Worm (Caenorhabditis elegans) whole organism, L2 larva: Measurements from ENCODE around the gene C10E2.1.
A peak's percentile ranks its signal among the peaks of the same experiment; 100 is the strongest.

Experiments used
- C34F6.9 ChIP-seq: fragments of 150-350 bp; optimal IDR thresholded peaks from 2 replicates; lab custom pipeline; 2014; ENCODE audit warnings: missing biosample characterization, missing genetic modification characterization
- F13H6.1 ChIP-seq: sonication (generic microtip); optimal IDR thresholded peaks from 2 replicates; lab custom pipeline; 2016; ENCODE audit warnings: missing genetic modification characterization, missing compliant biosample characterization
- R02D3.7 ChIP-seq: fragments of 150-350 bp; optimal IDR thresholded peaks from 2 replicates; lab custom pipeline; 2014; ENCODE audit warnings: missing biosample characterization, missing genetic modification characterization
- ZK546.5 ChIP-seq: sonication (generic microtip); optimal IDR thresholded peaks from 2 replicates; lab custom pipeline; 2017; ENCODE audit warnings: missing biosample characterization, missing genetic modification characterization
- aly-2 ChIP-seq: fragments of 150-350 bp; optimal IDR thresholded peaks from 2 replicates; lab custom pipeline; 2014; ENCODE audit warnings: missing biosample characterization, missing genetic modification characterization
- ama-1 ChIP-seq: fragments of 150-350 bp; optimal IDR thresholded peaks from 2 replicates; lab custom pipeline; 2018; ENCODE audit warnings: inconsistent platforms
- blmp-1 ChIP-seq: sonication (generic microtip); optimal IDR thresholded peaks from 2 replicates; lab custom pipeline; 2017; ENCODE audit warnings: missing genetic modification characterization, mild to moderate bottlenecking, missing compliant biosample characterization, antibody characterized with exemption, moderate library complexity; ENCODE audit not compliant: insufficient read depth
- ceh-16 ChIP-seq: fragments of 150-350 bp; optimal IDR thresholded peaks from 2 replicates; lab custom pipeline; 2014; ENCODE audit warnings: missing biosample characterization, missing genetic modification characterization
- ceh-82 ChIP-seq: fragments of 150-350 bp; optimal IDR thresholded peaks from 2 replicates; lab custom pipeline; 2014; ENCODE audit warnings: missing biosample characterization, missing genetic modification characterization
- crh-2 ChIP-seq: sonication (generic microtip); optimal IDR thresholded peaks from 2 replicates; lab custom pipeline; 2017; ENCODE audit warnings: missing biosample characterization, missing genetic modification characterization
- dmd-4 ChIP-seq: sonication (generic microtip); optimal IDR thresholded peaks from 2 replicates; lab custom pipeline; 2017; ENCODE audit warnings: missing biosample characterization, missing genetic modification characterization
- elt-3 ChIP-seq: sonication (generic microtip); optimal IDR thresholded peaks from 2 replicates; lab custom pipeline; 2017; ENCODE audit warnings: missing biosample characterization, missing genetic modification characterization
- fos-1 ChIP-seq: fragments of 150-350 bp; optimal IDR thresholded peaks from 2 replicates; lab custom pipeline; 2014; ENCODE audit warnings: missing biosample characterization, missing genetic modification characterization
- gmeb-1 ChIP-seq: fragments of 150-350 bp; optimal IDR thresholded peaks from 2 replicates; lab custom pipeline; 2014; ENCODE audit warnings: missing biosample characterization, missing genetic modification characterization
- lin-11 ChIP-seq: fragments of 150-350 bp; sonication (generic microtip); optimal IDR thresholded peaks from 2 replicates; lab custom pipeline; 2014; ENCODE audit warnings: missing biosample characterization, missing genetic modification characterization, inconsistent platforms, mixed read lengths
- lin-13 ChIP-seq: fragments of 150-350 bp; optimal IDR thresholded peaks from 2 replicates; lab custom pipeline; 2014; ENCODE audit warnings: missing biosample characterization, missing genetic modification reagents, missing genetic modification characterization
- lsy-2 ChIP-seq, 2 experiments: fragments of 150-350 bp in 1 of 2; sonication (generic microtip) in 1 of 2; optimal IDR thresholded peaks; 2 replicates each; lab custom pipeline; 2014 to 2017; ENCODE audit warnings: missing biosample characterization in 2 of 2, missing genetic modification characterization in 2 of 2
- mab-5 ChIP-seq: fragments of 150-350 bp; optimal IDR thresholded peaks from 2 replicates; lab custom pipeline; 2014; ENCODE audit warnings: missing biosample characterization, missing genetic modification characterization
- nhr-10 ChIP-seq: sonication (generic microtip); optimal IDR thresholded peaks from 2 replicates; lab custom pipeline; 2017; ENCODE audit warnings: missing biosample characterization, missing genetic modification characterization
- nhr-12 ChIP-seq: fragments of 150-350 bp; optimal IDR thresholded peaks from 2 replicates; lab custom pipeline; 2014; ENCODE audit warnings: missing biosample characterization, missing genetic modification characterization
- nhr-129 ChIP-seq: fragments of 150-350 bp; optimal IDR thresholded peaks from 2 replicates; lab custom pipeline; 2014; ENCODE audit warnings: missing biosample characterization, missing genetic modification characterization
- nhr-21 ChIP-seq: fragments of 150-350 bp; optimal IDR thresholded peaks from 2 replicates; lab custom pipeline; 2014; ENCODE audit warnings: missing biosample characterization, missing genetic modification characterization
- nhr-237 ChIP-seq: fragments of 150-350 bp; optimal IDR thresholded peaks from 2 replicates; lab custom pipeline; 2014; ENCODE audit warnings: missing biosample characterization, missing genetic modification characterization
- nhr-25 ChIP-seq: fragments of 150-350 bp; sonication (generic microtip); optimal IDR thresholded peaks from 3 replicates; lab custom pipeline; 2014; ENCODE audit warnings: missing biosample characterization, missing genetic modification characterization
- nhr-77 ChIP-seq: fragments of 150-350 bp; optimal IDR thresholded peaks from 2 replicates; lab custom pipeline; 2014; ENCODE audit warnings: missing biosample characterization, missing genetic modification characterization
- peb-1 ChIP-seq: fragments of 150-350 bp; optimal IDR thresholded peaks from 2 replicates; lab custom pipeline; 2014; ENCODE audit warnings: missing biosample characterization, missing genetic modification characterization
- skn-1 ChIP-seq: sonication (generic microtip); optimal IDR thresholded peaks from 2 replicates; lab custom pipeline; 2017; ENCODE audit warnings: missing biosample characterization, missing genetic modification characterization
- sma-3 ChIP-seq: sonication (generic microtip); optimal IDR thresholded peaks from 2 replicates; lab custom pipeline; 2016; ENCODE audit warnings: missing genetic modification reagents, missing genetic modification characterization, missing compliant biosample characterization
- sma-9 ChIP-seq, 2 experiments: fragments of 150-350 bp in 1 of 2; sonication (generic microtip) in 1 of 2; optimal IDR thresholded peaks; 2 replicates each; lab custom pipeline; 2014 to 2016; ENCODE audit warnings: missing genetic modification characterization in 2 of 2, mild to moderate bottlenecking in 1 of 2, missing biosample characterization in 1 of 2, missing compliant biosample characterization in 1 of 2, missing genetic modification reagents in 1 of 2, moderate library complexity in 1 of 2
- unc-39 ChIP-seq: fragments of 150-350 bp; optimal IDR thresholded peaks from 2 replicates; lab custom pipeline; 2014; ENCODE audit warnings: missing biosample characterization, missing genetic modification characterization
- unc-55 ChIP-seq: fragments of 150-350 bp; sonication (generic microtip); optimal IDR thresholded peaks from 3 replicates; lab custom pipeline; 2014; ENCODE audit warnings: missing biosample characterization, missing genetic modification reagents, missing genetic modification characterization
- unc-62 ChIP-seq: fragments of 150-350 bp; optimal IDR thresholded peaks from 2 replicates; lab custom pipeline; 2014; ENCODE audit warnings: missing biosample characterization, missing genetic modification reagents, missing genetic modification characterization
- ztf-4 ChIP-seq: fragments of 150-350 bp; optimal IDR thresholded peaks from 2 replicates; lab custom pipeline; 2014; ENCODE audit warnings: missing biosample characterization, missing genetic modification characterization

C10E2.1 gene

DNA sequence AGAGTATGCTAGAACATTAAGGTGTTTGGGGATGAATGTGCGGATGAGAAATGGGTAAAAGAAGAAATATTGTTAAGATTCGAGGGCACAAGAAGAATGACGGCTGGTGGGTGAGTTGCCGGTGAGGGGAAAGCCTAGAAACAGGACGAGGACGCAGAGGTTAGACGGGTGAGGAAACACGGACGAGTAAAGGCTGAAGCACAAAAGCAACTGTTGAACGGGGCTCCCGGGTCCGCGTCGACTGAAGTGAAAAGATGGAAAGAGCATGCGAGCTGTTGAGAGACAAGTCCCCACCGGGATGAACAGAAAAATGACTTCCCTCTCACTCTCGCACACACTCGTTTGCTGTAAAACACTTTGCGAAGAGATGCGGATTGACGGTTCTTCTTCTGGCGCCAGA, 49.3 kb downstream of the C10E2.1 start:
- TF ChIP-seq sma-9 (GFP tag; optimal IDR thresholded peaks at IDR 0.05; lab: Kevin White, UChicago) (peak; percentile 12), sma-9 (tag; optimal IDR thresholded peaks at IDR 0.05; lab: Kevin White, UChicago) (no peak), mab-5 (no peak), F13H6.1 (tag; lab: Kevin White, UChicago) (peak; percentile 50)
- TF ChIP-seq, all 48 proteins: peak for 2

DNA sequence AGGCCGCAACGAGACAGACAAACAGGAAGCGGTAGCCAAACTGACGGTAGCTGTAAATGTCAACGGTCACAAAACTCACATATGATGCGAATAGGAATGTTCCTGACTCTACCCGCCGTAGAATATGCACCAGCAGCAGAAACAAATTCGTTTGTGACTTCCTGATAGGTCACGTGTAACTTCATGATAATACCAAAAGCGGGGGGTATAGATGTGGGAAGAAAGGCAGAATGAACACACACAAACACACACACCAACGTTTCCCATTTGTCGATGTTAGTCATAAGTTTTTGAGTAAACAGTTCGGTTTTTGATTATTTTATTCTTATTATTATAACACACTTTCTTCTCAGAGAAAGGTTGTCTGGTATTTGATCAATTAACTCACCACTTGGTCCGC, 50.5 kb downstream of the C10E2.1 start:
- TF ChIP-seq nhr-77 (tag; lab: Kevin White, UChicago) = no peak
- TF ChIP-seq unc-39 (tag; lab: Kevin White, UChicago) = no peak
- TF ChIP-seq sma-9 (GFP tag; optimal IDR thresholded peaks at IDR 0.05; lab: Kevin White, UChicago) = peak; percentile 61
- TF ChIP-seq sma-9 (tag; optimal IDR thresholded peaks at IDR 0.05; lab: Kevin White, UChicago) = no peak
- TF ChIP-seq elt-3 (tag; lab: Kevin White, UChicago) = no peak
- TF ChIP-seq ztf-4 (tag; lab: Kevin White, UChicago) = no peak
- TF ChIP-seq crh-2 (tag; lab: Kevin White, UChicago) = peak; percentile 32
- TF ChIP-seq sma-3 = no peak
- peak; percentile 38 for TF ChIP-seq fos-1 (tag; lab: Kevin White, UChicago)
- no peak for TF ChIP-seq nhr-10 (tag; lab: Kevin White, UChicago)
- peak; percentile 45 for TF ChIP-seq F13H6.1 (tag; lab: Kevin White, UChicago)
- TF ChIP-seq aly-2 (tag; lab: Kevin White, UChicago) = no peak
- TF ChIP-seq, all 48 proteins: peak for 4

DNA sequence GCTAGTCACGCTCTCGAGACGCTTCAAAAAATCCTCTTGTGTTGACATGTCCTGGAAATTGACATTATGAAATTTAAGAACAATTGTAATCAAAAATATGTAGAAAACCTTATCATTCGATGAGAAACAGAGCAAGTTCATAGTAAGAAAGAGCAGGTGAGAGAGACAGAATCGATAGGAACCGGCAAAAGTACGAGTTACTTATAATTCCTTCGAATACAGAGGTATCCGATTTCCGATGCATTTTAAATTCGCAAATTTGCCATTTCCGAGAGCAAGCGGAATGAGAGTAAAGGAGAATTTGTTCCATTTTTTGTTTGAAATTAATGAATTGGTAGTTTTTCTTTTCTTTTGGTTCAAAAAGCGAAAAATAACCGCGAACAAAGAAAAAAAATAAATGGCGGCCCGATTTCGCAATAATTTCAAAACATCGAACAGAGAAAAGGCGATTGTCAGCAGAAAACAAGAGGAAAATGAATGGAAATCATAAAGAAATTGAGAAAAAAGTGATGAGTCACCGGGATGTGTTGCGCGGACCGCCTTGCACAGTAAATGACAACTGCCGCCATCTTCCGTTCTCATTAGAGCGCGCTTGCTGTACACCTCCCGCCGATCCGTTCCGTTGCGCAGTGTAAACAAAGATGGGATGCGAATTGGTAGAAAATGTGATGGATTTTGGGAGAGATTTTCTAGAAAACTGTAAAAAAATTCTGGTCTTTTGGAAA, 51.1 kb downstream of the C10E2.1 start, which contains the start of gene cas-1:
Gene cas-1 (minus strand): TSS at position 51 of the 725 bp plus-strand sequence.
- peak; percentile 38 for TF ChIP-seq unc-55 (GFP tag; lab: Kevin White, UChicago)
- no peak for TF ChIP-seq blmp-1 (tag; lab: Kevin White, UChicago)
- TF ChIP-seq C34F6.9 (tag; lab: Kevin White, UChicago) = peak; percentile 45
- peak; percentile 64 for TF ChIP-seq fos-1 (tag; lab: Kevin White, UChicago)
- no peak for TF ChIP-seq gmeb-1 (tag; lab: Kevin White, UChicago)
- TF ChIP-seq ceh-16 = peak; percentile 40
- peak; percentile 28 for TF ChIP-seq sma-3
- TF ChIP-seq unc-39 (tag; lab: Kevin White, UChicago) = no peak
- TF ChIP-seq nhr-21 (tag; lab: Kevin White, UChicago) = peak; percentile 16
- no peak for TF ChIP-seq dmd-4 (tag; lab: Kevin White, UChicago)
- TF ChIP-seq lin-11 (tag; lab: Kevin White, UChicago) = no peak
- TF ChIP-seq F13H6.1 (tag; lab: Kevin White, UChicago) = peak; percentile 14
- no peak for TF ChIP-seq sma-9 (GFP tag; optimal IDR thresholded peaks at IDR 0.05; lab: Kevin White, UChicago)
- no peak for TF ChIP-seq sma-9 (tag; optimal IDR thresholded peaks at IDR 0.05; lab: Kevin White, UChicago)
- TF ChIP-seq ZK546.5 (tag; lab: Kevin White, UChicago) = no peak
- TF ChIP-seq nhr-12 (tag; lab: Kevin White, UChicago) = no peak
- TF ChIP-seq ceh-82 (tag; lab: Kevin White, UChicago) = no peak
- no peak for TF ChIP-seq ama-1 (lab: Kevin White, UChicago)
- peak; percentile 49 for TF ChIP-seq nhr-129 (tag; lab: Kevin White, UChicago)
- no peak for TF ChIP-seq unc-62
- peak in 1 of 2 experiments; percentile 20 for TF ChIP-seq lsy-2 (tag; optimal IDR thresholded peaks at IDR 0.05; lab: Kevin White, UChicago)
- TF ChIP-seq nhr-25 (tag; lab: Kevin White, UChicago) = peak; percentile 3

ce11 chrX:16814913-16815312, 52.3 kb downstream of the C10E2.1 start:
- peak; percentile 18 for TF ChIP-seq nhr-25 (tag; lab: Kevin White, UChicago)
- no peak for TF ChIP-seq nhr-21 (tag; lab: Kevin White, UChicago)
- no peak for TF ChIP-seq ama-1 (lab: Kevin White, UChicago)
- TF ChIP-seq blmp-1 (tag; lab: Kevin White, UChicago) = peak; percentile 4
- TF ChIP-seq ceh-16 = no peak
- TF ChIP-seq nhr-237 (tag; lab: Kevin White, UChicago) = no peak
- no peak for TF ChIP-seq R02D3.7 (tag; lab: Kevin White, UChicago)
- TF ChIP-seq lsy-2 (tag; optimal IDR thresholded peaks at IDR 0.05; lab: Kevin White, UChicago) = no peak
- TF ChIP-seq fos-1 (tag; lab: Kevin White, UChicago) = peak; percentile 84
- TF ChIP-seq peb-1 (tag; lab: Kevin White, UChicago) = no peak
- no peak for TF ChIP-seq sma-9 (GFP tag; optimal IDR thresholded peaks at IDR 0.05; lab: Kevin White, UChicago)
- TF ChIP-seq sma-9 (tag; optimal IDR thresholded peaks at IDR 0.05; lab: Kevin White, UChicago) = no peak
- no peak for TF ChIP-seq lin-13 (GFP tag; lab: Kevin White, UChicago)
- TF ChIP-seq skn-1 (tag; lab: Kevin White, UChicago) = no peak
- no peak for TF ChIP-seq unc-39 (tag; lab: Kevin White, UChicago)
